Worm (Caenorhabditis elegans): ENCODE data around the gene C33D9.13.

DNA sequence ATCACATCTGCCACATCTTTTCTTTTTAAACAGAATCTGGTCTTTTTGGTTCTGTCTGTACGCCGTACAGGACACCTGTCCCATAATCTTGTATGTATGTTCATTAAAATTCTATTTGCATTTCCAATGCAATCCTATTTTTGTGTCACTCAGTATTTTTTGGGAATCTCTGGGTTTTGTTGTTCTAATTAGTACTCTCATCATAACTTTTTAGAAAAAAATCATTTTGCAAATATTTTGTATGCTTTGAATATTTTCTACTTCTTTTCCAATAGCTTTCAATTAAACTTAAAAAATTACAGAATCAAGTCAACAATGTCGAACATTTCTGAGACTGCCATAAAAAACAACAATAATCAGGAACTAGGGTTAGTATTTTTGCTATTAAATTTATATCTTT is 35.0 kb upstream of the C33D9.13 start, which contains the start of gene T28C6.3:
- TF ChIP-seq elt-3 (tag; optimal IDR thresholded peaks at IDR 0.05) (no peak), unc-62 (GFP tag; optimal IDR thresholded peaks at IDR 0.05) (no peak), nhr-12 (tag; optimal IDR thresholded peaks at IDR 0.05) (no peak), elt-2 (tag; optimal IDR thresholded peaks at IDR 0.05) (no peak), ama-1 (optimal IDR thresholded peaks at IDR 0.05) (no peak), ceh-28 (tag; optimal IDR thresholded peaks at IDR 0.05) (no peak), ztf-4 (tag; optimal IDR thresholded peaks at IDR 0.05) (no peak), nhr-237 (tag; optimal IDR thresholded peaks at IDR 0.05) (no peak), ceh-9 (tag; optimal IDR thresholded peaks at IDR 0.05) (no peak), nhr-25 (tag; optimal IDR thresholded peaks at IDR 0.05) (no peak), ztf-11 (tag; optimal IDR thresholded peaks at IDR 0.05) (no peak)
